Worm (Caenorhabditis elegans) whole organism, L3 larva: ENCODE data around the gene math-23.
A peak's percentile ranks its signal among the peaks of the same experiment; 100 is the strongest.

ENCODE experiments used
- R02D3.7 ChIP-seq: fragments of 150-350 bp; optimal IDR thresholded peaks from 2 replicates; lab custom pipeline; 2014; ENCODE audit warnings: missing biosample characterization, missing genetic modification characterization
- ZK546.5 ChIP-seq: sonication (generic microtip); optimal IDR thresholded peaks from 2 replicates; lab custom pipeline; 2017; ENCODE audit warnings: missing biosample characterization, missing genetic modification characterization
- aly-2 ChIP-seq: fragments of 150-350 bp; optimal IDR thresholded peaks from 2 replicates; lab custom pipeline; 2014; ENCODE audit warnings: missing biosample characterization, missing genetic modification characterization
- ama-1 ChIP-seq: fragments of 150-350 bp; optimal IDR thresholded peaks from 2 replicates; lab custom pipeline; 2018
- ceh-16 ChIP-seq: sonication (generic microtip); optimal IDR thresholded peaks from 2 replicates; lab custom pipeline; 2017; ENCODE audit warnings: missing biosample characterization, missing genetic modification characterization
- ceh-28 ChIP-seq: fragments of 150-350 bp; optimal IDR thresholded peaks from 2 replicates; lab custom pipeline; 2014; ENCODE audit warnings: missing biosample characterization, missing genetic modification reagents, missing genetic modification characterization
- daf-12 ChIP-seq: fragments of 150-350 bp; optimal IDR thresholded peaks from 2 replicates; lab custom pipeline; 2014; ENCODE audit warnings: missing biosample characterization, missing genetic modification reagents, missing genetic modification characterization
- egl-27 ChIP-seq: sonication (generic microtip); optimal IDR thresholded peaks from 4 replicates; lab custom pipeline; 2017; ENCODE audit warnings: missing biosample characterization, missing genetic modification reagents, missing genetic modification characterization
- elt-1 ChIP-seq: fragments of 150-350 bp; optimal IDR thresholded peaks from 2 replicates; lab custom pipeline; 2014; ENCODE audit warnings: missing biosample characterization, missing genetic modification characterization
- elt-2 ChIP-seq: sonication (generic microtip); optimal IDR thresholded peaks from 2 replicates; lab custom pipeline; 2016; ENCODE audit warnings: missing genetic modification reagents, mild to moderate bottlenecking, missing genetic modification characterization, missing compliant biosample characterization
- elt-3 ChIP-seq, 3 experiments: fragments of 150-350 bp in 1 of 3; sonication (generic microtip) in 2 of 3; optimal IDR thresholded peaks; 2 replicates in 2 of 3; 4 replicates in 1 of 3; lab custom pipeline; 2014 to 2017; ENCODE audit warnings: missing biosample characterization in 3 of 3, missing genetic modification characterization in 3 of 3
- eor-1 ChIP-seq, 2 experiments: fragments of 150-350 bp; optimal IDR thresholded peaks; 2 replicates each; lab custom pipeline; 2014 to 2018; ENCODE audit warnings: missing biosample characterization in 2 of 2, missing genetic modification characterization in 2 of 2
- fkh-10 ChIP-seq: sonication (generic microtip); optimal IDR thresholded peaks from 2 replicates; lab custom pipeline; 2017; ENCODE audit warnings: missing biosample characterization, missing genetic modification reagents, missing genetic modification characterization
- fos-1 ChIP-seq: fragments of 150-350 bp; optimal IDR thresholded peaks from 2 replicates; lab custom pipeline; 2014; ENCODE audit warnings: missing biosample characterization, missing genetic modification characterization
- hmg-11 ChIP-seq: sonication (generic microtip); optimal IDR thresholded peaks from 2 replicates; lab custom pipeline; 2016; ENCODE audit warnings: missing genetic modification characterization, missing compliant biosample characterization
- lin-15B ChIP-seq: fragments of 150-350 bp; optimal IDR thresholded peaks from 2 replicates; lab custom pipeline; 2014; ENCODE audit warnings: missing biosample characterization, missing genetic modification characterization
- lin-39 ChIP-seq: fragments of 150-350 bp; optimal IDR thresholded peaks from 2 replicates; lab custom pipeline; 2018; ENCODE audit warnings: missing biosample characterization, missing genetic modification reagents, missing genetic modification characterization
- lsy-12 ChIP-seq: sonication (generic microtip); optimal IDR thresholded peaks from 2 replicates; lab custom pipeline; 2016; ENCODE audit warnings: mild to moderate bottlenecking, missing genetic modification characterization, missing compliant biosample characterization
- mdl-1 ChIP-seq: fragments of 150-350 bp; optimal IDR thresholded peaks from 2 replicates; lab custom pipeline; 2014; ENCODE audit warnings: missing biosample characterization, missing genetic modification characterization
- mml-1 ChIP-seq: fragments of 150-350 bp; sonication (generic microtip); optimal IDR thresholded peaks from 3 replicates; lab custom pipeline; 2014; ENCODE audit warnings: missing biosample characterization, missing genetic modification characterization
- nfya-1 ChIP-seq: sonication (generic microtip); optimal IDR thresholded peaks from 2 replicates; lab custom pipeline; 2017; ENCODE audit warnings: missing genetic modification characterization, mild to moderate bottlenecking, missing compliant biosample characterization, antibody characterized with exemption, moderate library complexity; ENCODE audit not compliant: insufficient read depth
- nhr-11 ChIP-seq: fragments of 150-350 bp; optimal IDR thresholded peaks from 2 replicates; lab custom pipeline; 2014; ENCODE audit warnings: missing biosample characterization, missing genetic modification characterization
- nhr-12 ChIP-seq: fragments of 150-350 bp; optimal IDR thresholded peaks from 2 replicates; lab custom pipeline; 2014; ENCODE audit warnings: missing biosample characterization, missing genetic modification characterization
- nhr-23 ChIP-seq: fragments of 150-350 bp; optimal IDR thresholded peaks from 2 replicates; lab custom pipeline; 2014; ENCODE audit warnings: missing biosample characterization, missing genetic modification reagents, missing genetic modification characterization
- nhr-25 ChIP-seq: sonication (generic microtip); optimal IDR thresholded peaks from 2 replicates; lab custom pipeline; 2017; ENCODE audit warnings: missing biosample characterization, missing genetic modification characterization
- nhr-67 ChIP-seq: fragments of 150-350 bp; optimal IDR thresholded peaks from 2 replicates; lab custom pipeline; 2014; ENCODE audit warnings: missing biosample characterization, missing genetic modification characterization
- nhr-76 ChIP-seq: fragments of 150-350 bp; sonication (generic microtip); optimal IDR thresholded peaks from 5 replicates; lab custom pipeline; 2014; ENCODE audit warnings: missing biosample characterization, missing genetic modification characterization
- pqm-1 ChIP-seq: fragments of 150-350 bp; optimal IDR thresholded peaks from 2 replicates; lab custom pipeline; 2017; ENCODE audit warnings: missing biosample characterization, missing genetic modification characterization, inconsistent platforms
- sea-2 ChIP-seq: fragments of 150-350 bp; sonication (generic microtip); optimal IDR thresholded peaks from 4 replicates; lab custom pipeline; 2014; ENCODE audit warnings: missing biosample characterization, missing genetic modification reagents, missing genetic modification characterization
- skn-1 ChIP-seq: fragments of 150-350 bp; optimal IDR thresholded peaks from 2 replicates; lab custom pipeline; 2014; ENCODE audit warnings: missing biosample characterization, missing genetic modification characterization
- tbx-2 ChIP-seq: sonication (generic microtip); optimal IDR thresholded peaks from 2 replicates; lab custom pipeline; 2016; ENCODE audit warnings: mild to moderate bottlenecking, missing genetic modification characterization, missing compliant biosample characterization
- unc-39 ChIP-seq: sonication (generic microtip); optimal IDR thresholded peaks from 4 replicates; lab custom pipeline; 2017; ENCODE audit warnings: missing biosample characterization, missing genetic modification characterization
- unc-62 ChIP-seq: fragments of 150-350 bp; sonication (generic microtip); optimal IDR thresholded peaks from 4 replicates; lab custom pipeline; 2014; ENCODE audit warnings: missing biosample characterization, missing genetic modification reagents, missing genetic modification characterization
- zag-1 ChIP-seq: fragments of 150-350 bp; optimal IDR thresholded peaks from 2 replicates; lab custom pipeline; 2014; ENCODE audit warnings: missing biosample characterization, missing genetic modification characterization
- ztf-11 ChIP-seq: fragments of 150-350 bp; optimal IDR thresholded peaks from 2 replicates; lab custom pipeline; 2014; ENCODE audit warnings: missing biosample characterization, missing genetic modification characterization

math-23 gene

DNA sequence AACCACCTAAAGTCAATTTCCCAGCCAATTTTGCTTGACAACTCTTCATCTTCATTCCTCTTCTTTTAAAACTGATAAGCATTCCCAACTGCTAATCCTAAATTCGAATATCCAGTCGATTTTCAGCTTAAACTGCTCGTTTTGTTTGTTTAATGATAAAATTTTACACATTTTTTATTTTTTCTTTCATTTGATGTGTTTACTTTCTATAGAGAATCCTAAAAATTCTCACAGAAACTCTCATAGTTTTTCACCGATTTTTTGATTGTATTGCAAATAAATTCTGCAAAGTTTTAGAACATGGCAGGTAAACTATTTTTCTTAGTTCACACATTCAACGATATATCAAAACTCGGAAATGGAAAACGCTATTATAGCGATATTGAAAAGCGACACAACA lies 6.3 kb upstream of the math-23 start, which contains the start of gene math-25:
Gene math-25 (plus strand): TSS at position 301 of the 400 bp plus-strand sequence.
- TF ChIP-seq aly-2 (tag; lab: Kevin White, UChicago) (no peak), ztf-11 (tag; lab: Kevin White, UChicago) (no peak), mdl-1 (no peak), nhr-23 (tag; lab: Kevin White, UChicago) (no peak), fkh-10 (GFP tag; lab: Kevin White, UChicago) (no peak), tbx-2 (tag; lab: Kevin White, UChicago) (no peak), elt-3 (tag; optimal IDR thresholded peaks at IDR 0.05; lab: Kevin White, UChicago) (no peak), lin-15B (tag; lab: Kevin White, UChicago) (no peak), elt-1 (tag; lab: Kevin White, UChicago) (no peak), elt-2 (tag; lab: Kevin White, UChicago) (no peak), egl-27 (no peak), ceh-28 (tag; lab: Kevin White, UChicago) (no peak), lsy-12 (no peak), unc-62 (no peak), zag-1 (tag; lab: Kevin White, UChicago) (no peak), ama-1 (lab: Kevin White, UChicago) (no peak), sea-2 (GFP tag; lab: Kevin White, UChicago) (no peak)

DNA sequence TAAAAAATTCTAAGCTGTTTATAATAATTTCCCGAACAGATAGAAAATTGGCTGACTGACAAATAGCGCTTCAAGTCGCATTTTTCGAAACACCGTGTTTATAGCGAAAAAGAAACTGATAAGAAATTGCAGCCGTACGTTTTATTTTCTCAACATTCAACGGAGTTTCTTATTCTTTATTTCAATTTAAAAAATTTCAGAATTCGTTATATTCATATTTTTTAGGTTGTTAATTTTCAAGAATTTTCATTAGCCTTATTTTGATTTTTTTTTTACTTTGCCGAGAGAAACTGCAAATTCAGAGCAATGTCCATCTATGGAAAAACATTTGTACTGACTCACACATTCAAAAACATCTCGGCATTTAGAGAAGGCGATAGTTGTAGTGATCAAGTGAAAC lies 4.1 kb upstream of the math-23 start, which contains the start of gene C46F9.6:
Gene C46F9.6 (plus strand): TSS at position 301 of the 400 bp plus-strand sequence.
- TF ChIP-seq elt-3 (tag; optimal IDR thresholded peaks at IDR 0.05; lab: Kevin White, UChicago) (no peak), elt-2 (tag; lab: Kevin White, UChicago) (peak; percentile 19)

DNA sequence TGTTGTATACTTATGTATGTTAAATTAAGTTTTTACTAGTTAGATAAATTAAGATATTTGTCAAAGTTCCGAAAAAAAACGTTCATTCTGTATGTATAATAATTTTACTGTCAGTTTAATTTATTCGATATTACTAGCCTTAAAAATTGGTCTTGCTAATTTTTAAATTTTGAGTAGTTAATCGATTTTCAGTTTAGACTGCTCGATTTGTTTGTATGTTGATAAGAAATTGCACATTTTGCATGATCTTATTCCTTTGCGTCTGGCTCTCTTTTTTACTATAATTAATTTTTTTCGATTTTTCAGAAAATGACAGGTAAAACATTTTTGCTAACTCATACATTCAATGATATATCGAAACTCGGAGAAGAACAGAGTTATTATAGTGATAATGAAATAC lies 2.1 kb upstream of the math-23 start, which contains the start of gene math-24:
Gene math-24 (plus strand): TSS at position 301 of the 400 bp plus-strand sequence.
- TF ChIP-seq eor-1 (tag; optimal IDR thresholded peaks at IDR 0.05; lab: Kevin White, UChicago) (no peak), elt-3 (tag; optimal IDR thresholded peaks at IDR 0.05; lab: Kevin White, UChicago) (no peak), ztf-11 (tag; lab: Kevin White, UChicago) (no peak), nhr-23 (tag; lab: Kevin White, UChicago) (no peak), ZK546.5 (tag; lab: Kevin White, UChicago) (no peak), mdl-1 (no peak), zag-1 (tag; lab: Kevin White, UChicago) (no peak)

DNA sequence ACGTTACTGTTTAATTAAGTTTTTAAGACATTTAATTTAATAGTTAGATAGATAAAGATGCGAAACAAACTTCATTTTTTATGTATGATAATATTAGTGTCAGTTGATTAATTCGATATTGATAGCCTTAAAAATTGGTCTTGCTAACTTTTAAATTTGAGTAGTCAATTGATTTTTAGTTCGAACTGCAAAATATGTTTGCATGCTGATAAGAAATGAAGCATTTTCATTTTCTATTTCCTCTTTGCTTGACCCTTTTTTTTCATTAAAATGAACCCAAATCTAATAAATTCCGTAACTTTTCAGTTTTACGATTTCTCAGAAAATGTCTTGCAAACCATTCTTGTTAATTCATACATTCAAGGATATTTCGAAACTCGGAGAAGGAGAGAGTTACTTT lies 3.0 kb downstream of the math-23 start, which contains the start of gene math-22:
Gene math-22 (plus strand): TSS at position 301 of the 400 bp plus-strand sequence.
- TF ChIP-seq pqm-1 (tag; lab: Kevin White, UChicago) (peak; percentile 16), egl-27 (no peak)
- TF ChIP-seq, all 47 proteins: peak for 1

DNA sequence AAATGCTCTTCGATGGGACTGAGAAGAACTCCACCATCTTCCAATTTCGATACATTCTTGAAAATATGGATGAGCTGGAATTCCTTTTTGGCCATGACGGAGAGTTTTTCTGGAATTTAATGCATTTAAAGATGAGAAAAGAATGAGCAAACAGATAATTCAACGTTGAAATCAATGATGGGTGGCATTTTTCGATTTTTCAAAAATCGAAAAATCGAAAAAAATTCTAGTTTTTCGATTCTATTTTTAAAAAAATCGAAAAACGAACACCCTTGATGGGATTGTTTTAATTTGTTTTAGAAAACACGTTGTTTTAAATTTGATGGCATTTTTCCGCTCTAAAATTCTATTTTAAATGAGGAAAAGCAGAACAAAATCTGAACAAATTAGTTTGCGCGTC lies 10.7 kb downstream of the math-23 start, which contains the start of gene math-31:
Gene math-31 (minus strand): TSS at position 101 of the 400 bp plus-strand sequence.
- no peak for TF ChIP-seq elt-1 (tag; lab: Kevin White, UChicago)
- no peak for TF ChIP-seq mdl-1
- TF ChIP-seq nhr-76 (tag; lab: Kevin White, UChicago) = no peak
- TF ChIP-seq ceh-16 (tag; lab: Kevin White, UChicago) = no peak
- no peak for TF ChIP-seq elt-3 (tag; optimal IDR thresholded peaks at IDR 0.05; lab: Kevin White, UChicago)
- TF ChIP-seq ama-1 (lab: Kevin White, UChicago) = no peak
- no peak for TF ChIP-seq eor-1 (tag; optimal IDR thresholded peaks at IDR 0.05; lab: Kevin White, UChicago)
- TF ChIP-seq nhr-67 (tag; lab: Kevin White, UChicago) = no peak
- TF ChIP-seq nhr-12 (tag; lab: Kevin White, UChicago) = no peak
- no peak for TF ChIP-seq fkh-10 (GFP tag; lab: Kevin White, UChicago)
- TF ChIP-seq lsy-12 = no peak
- no peak for TF ChIP-seq R02D3.7 (tag; lab: Kevin White, UChicago)
- TF ChIP-seq sea-2 (GFP tag; lab: Kevin White, UChicago) = no peak
- no peak for TF ChIP-seq tbx-2 (tag; lab: Kevin White, UChicago)
- TF ChIP-seq, all 47 proteins: peak for 0

DNA sequence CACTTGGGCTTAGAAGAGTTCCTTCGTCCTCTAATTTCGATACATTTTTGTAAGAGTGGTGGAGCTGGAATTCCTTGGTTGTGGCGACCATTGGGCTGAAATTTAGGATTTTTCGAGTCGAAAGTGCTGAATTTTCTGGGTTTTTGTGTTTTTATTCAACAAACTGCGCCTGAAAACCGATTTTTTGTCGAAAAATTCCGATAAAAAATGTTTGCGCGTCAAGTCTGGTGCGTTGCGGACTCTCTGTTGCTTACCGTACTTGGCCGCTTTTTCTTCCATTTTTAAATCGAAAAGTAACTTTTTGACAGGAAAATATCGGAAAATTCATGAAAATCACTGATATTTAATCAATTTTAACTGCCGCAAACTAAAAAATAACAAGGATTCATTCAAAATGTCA lies 15.8 kb downstream of the math-23 start, which contains the start of gene bath-4:
Gene bath-4 (minus strand): TSS at position 101 of the 400 bp plus-strand sequence.
- TF ChIP-seq zag-1 (tag; lab: Kevin White, UChicago) (no peak), nhr-76 (tag; lab: Kevin White, UChicago) (no peak), fkh-10 (GFP tag; lab: Kevin White, UChicago) (no peak), daf-12 (no peak), nfya-1 (tag; lab: Kevin White, UChicago) (no peak), mml-1 (no peak), nhr-23 (tag; lab: Kevin White, UChicago) (no peak), unc-39 (no peak), unc-62 (no peak), hmg-11 (tag; lab: Kevin White, UChicago) (no peak), nhr-25 (tag; lab: Kevin White, UChicago) (no peak), skn-1 (tag; lab: Kevin White, UChicago) (no peak), lsy-12 (no peak), pqm-1 (tag; lab: Kevin White, UChicago) (no peak), elt-1 (tag; lab: Kevin White, UChicago) (no peak), nhr-67 (tag; lab: Kevin White, UChicago) (no peak), ztf-11 (tag; lab: Kevin White, UChicago) (no peak), nhr-11 (tag; lab: Kevin White, UChicago) (no peak), lin-39 (no peak), fos-1 (tag; lab: Kevin White, UChicago) (no peak)
